Fruit fly (Drosophila melanogaster) whole organism, embryonic: ENCODE results near the gene CG46318.

Experiments
- ATbp ChIP-seq: fragments of 200-800 bp; sonication (Bioruptor generic); optimal IDR thresholded peaks from 2 replicates; lab custom pipeline; 2017; ENCODE audit warnings: missing biosample characterization, mild to moderate bottlenecking, missing genetic modification characterization, missing genetic modification reagents
- Atf6 ChIP-seq: fragments of 200-800 bp; sonication (Bioruptor generic); IDR thresholded peaks from 2 replicates; pipeline ENCODE4 v1.3.6; 2022; ENCODE audit warnings: missing biosample characterization, missing genetic modification characterization
- CG10147 ChIP-seq: fragments of 200-800 bp; sonication (Bioruptor generic); optimal IDR thresholded peaks from 2 replicates; lab custom pipeline; 2019; ENCODE audit warnings: missing biosample characterization, mild to moderate bottlenecking, missing genetic modification characterization, moderate library complexity
- CG10431 ChIP-seq: fragments of 200-800 bp; sonication (Bioruptor generic); optimal IDR thresholded peaks from 3 replicates; lab custom pipeline; 2018; ENCODE audit warnings: missing biosample characterization, mild to moderate bottlenecking, missing genetic modification characterization
- CG10959 ChIP-seq: fragments of 200-800 bp; sonication (Bioruptor generic); IDR thresholded peaks from 2 replicates; pipeline ENCODE4 v1.3.6; 2022; ENCODE audit warnings: missing biosample characterization, missing genetic modification characterization
- CG10979 ChIP-seq: fragments of 200-800 bp; sonication (Bioruptor generic); optimal IDR thresholded peaks from 2 replicates; lab custom pipeline; 2018; ENCODE audit warnings: missing biosample characterization, mild to moderate bottlenecking, missing genetic modification characterization, moderate library complexity
- CG11398 ChIP-seq: fragments of 200-800 bp; sonication (Bioruptor generic); optimal IDR thresholded peaks from 2 replicates; lab custom pipeline; 2016; ENCODE audit warnings: missing biosample characterization, missing genetic modification characterization
- CG12659 ChIP-seq: fragments of 200-800 bp; sonication (Bioruptor generic); optimal IDR thresholded peaks from 3 replicates; lab custom pipeline; 2017; ENCODE audit warnings: mild to moderate bottlenecking, missing biosample characterization, missing genetic modification reagents, missing genetic modification characterization
- CG12744 ChIP-seq: fragments of 200-800 bp; sonication (Bioruptor generic); optimal IDR thresholded peaks from 2 replicates; lab custom pipeline; 2016; ENCODE audit warnings: missing biosample characterization, missing genetic modification characterization
- CG17802 ChIP-seq: fragments of 200-800 bp; sonication (Bioruptor generic); optimal IDR thresholded peaks from 2 replicates; lab custom pipeline; 2018; ENCODE audit warnings: missing biosample characterization, mild to moderate bottlenecking, missing genetic modification characterization, moderate library complexity
- CG1792 ChIP-seq: fragments of 200-800 bp; sonication (Bioruptor generic); optimal IDR thresholded peaks from 2 replicates; lab custom pipeline; 2016; ENCODE audit warnings: missing biosample characterization, missing genetic modification characterization
- CG2116 ChIP-seq: fragments of 200-800 bp; sonication (Bioruptor generic); optimal IDR thresholded peaks from 3 replicates; lab custom pipeline; 2018; ENCODE audit warnings: missing biosample characterization, mild to moderate bottlenecking, missing genetic modification characterization
- CG2875 ChIP-seq: fragments of 200-800 bp; sonication (Bioruptor generic); optimal IDR thresholded peaks from 2 replicates; lab custom pipeline; 2017; ENCODE audit warnings: missing biosample characterization, mild to moderate bottlenecking, missing genetic modification characterization, missing genetic modification reagents
- CG31224 ChIP-seq: fragments of 200-800 bp; sonication (Bioruptor generic); IDR thresholded peaks from 2 replicates; pipeline ENCODE4 v1.3.6; 2022; ENCODE audit warnings: missing biosample characterization, missing genetic modification characterization
- CG31388 ChIP-seq: fragments of 200-800 bp; sonication (Bioruptor generic); optimal IDR thresholded peaks from 2 replicates; lab custom pipeline; 2016; ENCODE audit warnings: missing biosample characterization, missing genetic modification characterization
- CG4282 ChIP-seq: fragments of 200-800 bp; sonication (Bioruptor generic); optimal IDR thresholded peaks from 2 replicates; lab custom pipeline; 2016; ENCODE audit warnings: missing biosample characterization, missing genetic modification characterization
- CG4328 ChIP-seq: fragments of 200-800 bp; sonication (Bioruptor generic); optimal IDR thresholded peaks from 3 replicates; lab custom pipeline; 2017; ENCODE audit warnings: missing biosample characterization, missing genetic modification reagents, missing genetic modification characterization
- CG43689 ChIP-seq: fragments of 200-800 bp; sonication (Bioruptor generic); IDR thresholded peaks from 2 replicates; pipeline ENCODE4 v1.3.6; 2022; ENCODE audit warnings: missing biosample characterization, missing genetic modification characterization
- CG7963 ChIP-seq: fragments of 200-800 bp; sonication (Bioruptor generic); IDR thresholded peaks from 3 replicates; pipeline ENCODE4 v1.3.6; 2022; ENCODE audit warnings: missing biosample characterization, missing genetic modification characterization; ENCODE audit not compliant: partially characterized antibody
- CG8089 ChIP-seq: fragments of 200-800 bp; sonication (Bioruptor generic); optimal IDR thresholded peaks from 3 replicates; lab custom pipeline; 2016; ENCODE audit warnings: missing biosample characterization, missing genetic modification characterization
- CG8388 ChIP-seq: fragments of 200-800 bp; sonication (Bioruptor generic); optimal IDR thresholded peaks from 2 replicates; lab custom pipeline; 2019; ENCODE audit warnings: missing biosample characterization, mild to moderate bottlenecking, missing genetic modification characterization, moderate library complexity
- CG9609 ChIP-seq: fragments of 200-800 bp; sonication (Bioruptor generic); optimal IDR thresholded peaks from 3 replicates; lab custom pipeline; 2016; ENCODE audit warnings: missing biosample characterization, missing genetic modification characterization
- CkIIα-i1 ChIP-seq: fragments of 200-800 bp; sonication (Bioruptor generic); IDR thresholded peaks from 2 replicates; pipeline ENCODE4 v1.3.6; 2022; ENCODE audit warnings: missing biosample characterization, missing genetic modification characterization
- E2f2 ChIP-seq: fragments of 200-800 bp; sonication (Bioruptor generic); IDR thresholded peaks from 2 replicates; pipeline ENCODE4 v1.3.6; 2022; ENCODE audit warnings: missing biosample characterization, missing genetic modification characterization
- Fer3 ChIP-seq: fragments of 200-800 bp; sonication (Bioruptor generic); optimal IDR thresholded peaks from 2 replicates; lab custom pipeline; 2018; ENCODE audit warnings: missing biosample characterization, mild to moderate bottlenecking, missing genetic modification characterization, moderate library complexity
- Gsc ChIP-seq: fragments of 200-800 bp; sonication (Bioruptor generic); IDR thresholded peaks from 2 replicates; pipeline ENCODE4 v1.3.6; 2022; ENCODE audit warnings: missing biosample characterization, missing genetic modification characterization
- Hsf ChIP-seq: fragments of 200-800 bp; sonication (Bioruptor generic); optimal IDR thresholded peaks from 3 replicates; lab custom pipeline; 2016; ENCODE audit warnings: missing biosample characterization, missing genetic modification characterization
- Kr ChIP-seq: fragments of 200-800 bp; sonication (Bioruptor generic); optimal IDR thresholded peaks from 2 replicates; lab custom pipeline; 2017; ENCODE audit warnings: missing biosample characterization, mild to moderate bottlenecking, missing genetic modification characterization
- Lhr ChIP-seq: fragments of 200-800 bp; sonication (Bioruptor generic); optimal IDR thresholded peaks from 3 replicates; lab custom pipeline; 2017; ENCODE audit warnings: mild to moderate bottlenecking, missing biosample characterization, missing genetic modification reagents, missing genetic modification characterization
- NfI ChIP-seq: fragments of 200-800 bp; sonication (Bioruptor generic); optimal IDR thresholded peaks from 3 replicates; lab custom pipeline; 2018; ENCODE audit warnings: missing biosample characterization, mild to moderate bottlenecking, missing genetic modification characterization, moderate library complexity
- Oaz ChIP-seq: fragments of 200-800 bp; sonication (Bioruptor generic); IDR thresholded peaks from 2 replicates; pipeline ENCODE4 v1.3.6; 2022; ENCODE audit warnings: missing biosample characterization, missing genetic modification characterization
- Ptx1 ChIP-seq: fragments of 200-800 bp; sonication (Bioruptor generic); IDR thresholded peaks from 2 replicates; pipeline ENCODE4 v1.3.6; 2022; ENCODE audit warnings: missing biosample characterization, missing genetic modification characterization
- Scr ChIP-seq: fragments of 200-800 bp; sonication (Bioruptor generic); IDR thresholded peaks from 2 replicates; pipeline ENCODE4 v1.3.6; 2022; ENCODE audit warnings: missing biosample characterization, missing genetic modification characterization; ENCODE audit not compliant: partially characterized antibody
- cad ChIP-seq: fragments of >200 bp; optimal IDR thresholded peaks from 2 replicates; lab custom pipeline; 2017; ENCODE audit warnings: missing biosample characterization, missing genetic modification characterization
- cato ChIP-seq: fragments of 200-800 bp; sonication (Bioruptor generic); optimal IDR thresholded peaks from 2 replicates; lab custom pipeline; 2016; ENCODE audit warnings: missing biosample characterization, missing genetic modification characterization, borderline replicate concordance
- chinmo ChIP-seq: fragments of 200-800 bp; sonication (Bioruptor generic); IDR thresholded peaks from 4 replicates; pipeline ENCODE4 v1.3.6; 2022; ENCODE audit warnings: missing biosample characterization, missing genetic modification characterization; ENCODE audit not compliant: partially characterized antibody
- crol ChIP-seq: fragments of 200-800 bp; sonication (Bioruptor generic); IDR thresholded peaks from 2 replicates; pipeline ENCODE4 v1.3.6; 2022; ENCODE audit warnings: missing biosample characterization, missing genetic modification characterization
- disco-r ChIP-seq: fragments of 200-800 bp; sonication (Bioruptor generic); optimal IDR thresholded peaks from 2 replicates; lab custom pipeline; 2016; ENCODE audit warnings: missing biosample characterization, missing genetic modification characterization
- dmrt99B ChIP-seq: fragments of 200-800 bp; sonication (Bioruptor generic); optimal IDR thresholded peaks from 2 replicates; lab custom pipeline; 2018; ENCODE audit warnings: missing biosample characterization, mild to moderate bottlenecking, missing genetic modification characterization, moderate library complexity
- hb ChIP-seq: fragments of 200-800 bp; sonication (Bioruptor generic); IDR thresholded peaks from 3 replicates; pipeline ENCODE4 v1.3.6; 2022; ENCODE audit warnings: missing biosample characterization, missing genetic modification characterization; ENCODE audit not compliant: partially characterized antibody
- prd ChIP-seq, 3 experiments: fragments of >200 bp in 2 of 3; fragments of 200-800 bp in 1 of 3; sonication (Bioruptor generic) in 1 of 3; optimal IDR thresholded peaks in 2 of 3; IDR thresholded peaks in 1 of 3; 2 replicates in 2 of 3; 3 replicates in 1 of 3; pipeline versions ENCODE4 v1.3.6 to Lab custom; 2017 to 2022; ENCODE audit warnings: missing biosample characterization in 1 of 3, missing genetic modification characterization in 1 of 3
- psq ChIP-seq: fragments of 200-800 bp; sonication (Bioruptor generic); optimal IDR thresholded peaks from 2 replicates; lab custom pipeline; 2017; ENCODE audit warnings: missing biosample characterization, missing genetic modification characterization
- pum ChIP-seq: fragments of 200-800 bp; sonication (Bioruptor generic); optimal IDR thresholded peaks from 2 replicates; lab custom pipeline; 2016; ENCODE audit warnings: missing biosample characterization, missing genetic modification characterization
- row ChIP-seq: fragments of 200-800 bp; sonication (Bioruptor generic); IDR thresholded peaks from 3 replicates; pipeline ENCODE4 v1.3.6; 2022; ENCODE audit warnings: missing biosample characterization, missing genetic modification characterization
- slou ChIP-seq: fragments of 200-800 bp; sonication (Bioruptor generic); optimal IDR thresholded peaks from 3 replicates; lab custom pipeline; 2016; ENCODE audit warnings: missing biosample characterization, missing genetic modification characterization
- sna ChIP-seq: fragments of 200-800 bp; sonication (Bioruptor generic); IDR thresholded peaks from 2 replicates; pipeline ENCODE4 v1.3.6; 2022; ENCODE audit warnings: missing biosample characterization, missing genetic modification characterization; ENCODE audit not compliant: partially characterized antibody
- sr ChIP-seq: fragments of 200-800 bp; sonication (Bioruptor generic); IDR thresholded peaks from 3 replicates; pipeline ENCODE4 v1.3.6; 2022; ENCODE audit warnings: missing biosample characterization, missing genetic modification characterization
- toy ChIP-seq: fragments of 200-800 bp; sonication (Bioruptor generic); IDR thresholded peaks from 2 replicates; pipeline ENCODE4 v1.3.6; 2022; ENCODE audit warnings: missing biosample characterization, missing genetic modification characterization
- vvl ChIP-seq: fragments of 200-800 bp; sonication (Bioruptor generic); IDR thresholded peaks from 2 replicates; pipeline ENCODE4 v1.3.6; 2022; ENCODE audit warnings: missing biosample characterization, missing genetic modification characterization
- zfh2 ChIP-seq: fragments of 200-800 bp; sonication (Bioruptor generic); optimal IDR thresholded peaks from 2 replicates; lab custom pipeline; 2016; ENCODE audit warnings: missing biosample characterization, missing genetic modification characterization

Gene CG46318

dm6 chr3R:18663525-18663924 lies 16.9 kb upstream of the CG46318 start, which contains the start of the genes Cpsf73 and Gos28 (continued):
- TF ChIP-seq Scr (GFP tag; lab: Robert Waterston, UW) (peak; percentile 60), pum (GFP tag; lab: Kevin White, UChicago) (peak; percentile 38), CG4282 (GFP tag; lab: Kevin White, UChicago) (peak; percentile 12), CG10147 (GFP tag; lab: Kevin White, UChicago) (peak; percentile 13), CkIIα-i1 (GFP tag; lab: Robert Waterston, UW) (no peak), CG4328 (GFP tag; lab: Kevin White, UChicago) (no peak), CG43689 (no peak), NfI (GFP tag; lab: Kevin White, UChicago) (peak; percentile 6), CG10979 (tag; lab: Kevin White, UChicago) (peak; percentile 7), Hsf (GFP tag; lab: Kevin White, UChicago) (peak; percentile 0), crol (GFP tag; lab: Robert Waterston, UW) (peak; percentile 26; the same call in 1 of the 2 replicates), toy (GFP tag; lab: Robert Waterston, UW) (no peak), CG31388 (GFP tag; lab: Kevin White, UChicago) (no peak), row (GFP tag; lab: Robert Waterston, UW) (peak; percentile 86), CG11398 (no peak), psq (no peak), CG7963 (no peak), Atf6 (GFP tag; lab: Robert Waterston, UW) (no peak), Gsc (GFP tag; lab: Robert Waterston, UW) (no peak), CG31224 (GFP tag; lab: Robert Waterston, UW) (peak; percentile 17; the same call in 1 of the 2 replicates), Ptx1 (GFP tag; lab: Robert Waterston, UW) (no peak), cato (GFP tag; lab: Kevin White, UChicago) (no peak), CG1792 (no peak), zfh2 (GFP tag; lab: Kevin White, UChicago) (no peak), hb (GFP tag; lab: Robert Waterston, UW) (no peak), CG8089 (GFP tag; lab: Kevin White, UChicago) (no peak), chinmo (GFP tag; lab: Robert Waterston, UW) (no peak), slou (no peak), Lhr (GFP tag; lab: Kevin White, UChicago) (peak; percentile 22), CG17802 (tag; lab: Kevin White, UChicago) (peak; percentile 98), CG10431 (GFP tag; lab: Kevin White, UChicago) (no peak), E2f2 (peak; percentile 44; the same call in 1 of the 2 replicates), vvl (no peak), cad (GFP tag; lab: Kevin White, UChicago) (no peak), dmrt99B (tag; lab: Kevin White, UChicago) (no peak), CG8388 (peak; percentile 25), ATbp (no peak), Oaz (GFP tag; lab: Robert Waterston, UW) (no peak), prd (optimal IDR thresholded peaks at IDR 0.05; lab: Kevin White, UChicago) (no peak), prd (GFP tag; IDR thresholded peaks at IDR 0.05; lab: Robert Waterston, UW) (peak; percentile 25; the same call in 1 of the 3 replicates), CG12744 (GFP tag; lab: Kevin White, UChicago) (no peak), CG10959 (GFP tag; lab: Robert Waterston, UW) (no peak), disco-r (no peak), Kr (no peak), Fer3 (tag; lab: Kevin White, UChicago) (no peak), sr (GFP tag; lab: Robert Waterston, UW) (no peak), CG9609 (GFP tag; lab: Kevin White, UChicago) (no peak), CG2875 (no peak), sna (no peak), CG2116 (peak; percentile 51), CG12659 (GFP tag; lab: Kevin White, UChicago) (peak; percentile 61)
